Worm (Caenorhabditis elegans) whole organism, late embryonic: ENCODE data around the gene D1005.10.
A peak's percentile ranks its signal among the peaks of the same experiment; 100 is the strongest.

Experiments
- C08G9.2 ChIP-seq: sonication (generic microtip); optimal IDR thresholded peaks from 2 replicates; lab custom pipeline; 2016; ENCODE audit warnings: mild to moderate bottlenecking, missing genetic modification characterization, moderate library complexity, missing compliant biosample characterization
- C38D4.7 ChIP-seq: fragments of 200-800 bp; sonication (Bioruptor generic); optimal IDR thresholded peaks from 2 replicates; lab custom pipeline; 2018; ENCODE audit warnings: mild to moderate bottlenecking, missing genetic modification characterization, moderate library complexity, missing compliant biosample characterization
- F13H6.1 ChIP-seq: sonication (generic microtip); optimal IDR thresholded peaks from 2 replicates; lab custom pipeline; 2016; ENCODE audit warnings: missing genetic modification characterization, missing compliant biosample characterization
- K09A11.1 ChIP-seq: sonication (generic microtip); optimal IDR thresholded peaks from 2 replicates; lab custom pipeline; 2017; ENCODE audit warnings: antibody characterized with exemption, mild to moderate bottlenecking, missing genetic modification characterization, missing compliant biosample characterization; ENCODE audit not compliant: insufficient read depth
- ceh-14 ChIP-seq: sonication (generic microtip); optimal IDR thresholded peaks from 2 replicates; lab custom pipeline; 2016; ENCODE audit warnings: missing genotype, missing genetic modification characterization, missing compliant biosample characterization
- ceh-18 ChIP-seq: sonication (generic microtip); optimal IDR thresholded peaks from 2 replicates; lab custom pipeline; 2016; ENCODE audit warnings: missing genetic modification characterization, missing compliant biosample characterization
- ceh-19 ChIP-seq: fragments of 200-800 bp; sonication (Bioruptor generic); optimal IDR thresholded peaks from 2 replicates; lab custom pipeline; 2018; ENCODE audit warnings: mild to moderate bottlenecking, missing genetic modification characterization, missing compliant biosample characterization
- ceh-22 ChIP-seq: sonication (generic microtip); optimal IDR thresholded peaks from 2 replicates; lab custom pipeline; 2017; ENCODE audit warnings: missing biosample characterization, missing genetic modification characterization
- ceh-30 ChIP-seq: fragments of 150-350 bp; optimal IDR thresholded peaks from 2 replicates; lab custom pipeline; 2014; ENCODE audit warnings: missing biosample characterization, missing genetic modification characterization
- ceh-31 ChIP-seq: sonication (generic microtip); optimal IDR thresholded peaks from 2 replicates; lab custom pipeline; 2016; ENCODE audit warnings: missing genetic modification characterization, missing compliant biosample characterization
- ceh-34 ChIP-seq: sonication (generic microtip); optimal IDR thresholded peaks from 2 replicates; lab custom pipeline; 2016; ENCODE audit warnings: mild to moderate bottlenecking, missing genetic modification characterization, missing compliant biosample characterization
- ceh-48 ChIP-seq: sonication (generic microtip); optimal IDR thresholded peaks from 2 replicates; lab custom pipeline; 2016; ENCODE audit warnings: missing genetic modification characterization, inconsistent platforms, missing compliant biosample characterization
- ceh-6 ChIP-seq: fragments of 200-800 bp; sonication (Bioruptor generic); optimal IDR thresholded peaks from 2 replicates; lab custom pipeline; 2018; ENCODE audit warnings: mild to moderate bottlenecking, missing genetic modification characterization, missing compliant biosample characterization
- che-1 ChIP-seq: sonication (generic microtip); optimal IDR thresholded peaks from 2 replicates; lab custom pipeline; 2016; ENCODE audit warnings: mild to moderate bottlenecking, missing genetic modification characterization, missing compliant biosample characterization
- dmd-4 ChIP-seq: sonication (generic microtip); optimal IDR thresholded peaks from 2 replicates; lab custom pipeline; 2016; ENCODE audit warnings: borderline replicate concordance, missing genetic modification characterization, missing compliant biosample characterization
- dve-1 ChIP-seq: sonication (generic microtip); optimal IDR thresholded peaks from 2 replicates; lab custom pipeline; 2017; ENCODE audit warnings: antibody characterized with exemption, mild to moderate bottlenecking, missing genetic modification characterization, missing compliant biosample characterization
- elt-4 ChIP-seq: sonication (generic microtip); optimal IDR thresholded peaks from 2 replicates; lab custom pipeline; 2016; ENCODE audit warnings: missing genetic modification characterization, missing compliant biosample characterization
- ets-4 ChIP-seq: sonication (generic microtip); optimal IDR thresholded peaks from 2 replicates; lab custom pipeline; 2016; ENCODE audit warnings: missing genetic modification characterization, missing compliant biosample characterization
- eyg-1 ChIP-seq: sonication (generic microtip); optimal IDR thresholded peaks from 2 replicates; lab custom pipeline; 2016; ENCODE audit warnings: missing genotype, missing genetic modification characterization, missing compliant biosample characterization
- fax-1 ChIP-seq: sonication (generic microtip); optimal IDR thresholded peaks from 2 replicates; lab custom pipeline; 2016; ENCODE audit warnings: missing genotype, missing genetic modification characterization, missing compliant biosample characterization
- fkh-10 ChIP-seq: fragments of 150-350 bp; optimal IDR thresholded peaks from 2 replicates; lab custom pipeline; 2014; ENCODE audit warnings: missing biosample characterization, missing genetic modification reagents, missing genetic modification characterization
- fkh-6 ChIP-seq: sonication (generic microtip); optimal IDR thresholded peaks from 2 replicates; lab custom pipeline; 2016; ENCODE audit warnings: missing genetic modification characterization, missing compliant biosample characterization
- gmeb-2 ChIP-seq: sonication (generic microtip); optimal IDR thresholded peaks from 2 replicates; lab custom pipeline; 2016; ENCODE audit warnings: missing genetic modification characterization, inconsistent platforms, missing compliant biosample characterization
- hlh-15 ChIP-seq: sonication (generic microtip); optimal IDR thresholded peaks from 2 replicates; lab custom pipeline; 2016; ENCODE audit warnings: missing genetic modification characterization, missing compliant biosample characterization
- hlh-30 ChIP-seq: sonication (generic microtip); optimal IDR thresholded peaks from 2 replicates; lab custom pipeline; 2017; ENCODE audit warnings: antibody characterized with exemption, missing genetic modification characterization, missing compliant biosample characterization; ENCODE audit not compliant: insufficient read depth
- hlh-6 ChIP-seq: sonication (generic microtip); optimal IDR thresholded peaks from 2 replicates; lab custom pipeline; 2016; ENCODE audit warnings: missing genotype, missing genetic modification characterization, missing compliant biosample characterization
- lin-11 ChIP-seq: fragments of 200-800 bp; sonication (Bioruptor generic); optimal IDR thresholded peaks from 2 replicates; lab custom pipeline; 2018; ENCODE audit warnings: mild to moderate bottlenecking, missing genetic modification characterization, missing compliant biosample characterization
- madf-2 ChIP-seq: sonication (generic microtip); optimal IDR thresholded peaks from 2 replicates; lab custom pipeline; 2017; ENCODE audit warnings: missing genetic modification characterization, missing compliant biosample characterization
- nfya-1 ChIP-seq: sonication (generic microtip); optimal IDR thresholded peaks from 2 replicates; lab custom pipeline; 2017; ENCODE audit warnings: missing genetic modification characterization, mild to moderate bottlenecking, missing compliant biosample characterization, antibody characterized with exemption, moderate library complexity
- nhr-11 ChIP-seq: fragments of 150-350 bp; optimal IDR thresholded peaks from 2 replicates; lab custom pipeline; 2014; ENCODE audit warnings: missing biosample characterization, missing genetic modification characterization
- nhr-232 ChIP-seq: sonication (generic microtip); optimal IDR thresholded peaks from 2 replicates; lab custom pipeline; 2016; ENCODE audit warnings: missing genetic modification characterization, missing compliant biosample characterization
- odd-2 ChIP-seq: sonication (generic microtip); optimal IDR thresholded peaks from 2 replicates; lab custom pipeline; 2017; ENCODE audit warnings: antibody characterized with exemption, mild to moderate bottlenecking, missing genetic modification characterization, missing compliant biosample characterization
- pag-3 ChIP-seq: sonication (generic microtip); optimal IDR thresholded peaks from 2 replicates; lab custom pipeline; 2016; ENCODE audit warnings: missing compliant biosample characterization, missing genetic modification characterization, borderline replicate concordance
- ref-2 ChIP-seq: sonication (generic microtip); optimal IDR thresholded peaks from 2 replicates; lab custom pipeline; 2016; ENCODE audit warnings: missing genetic modification characterization, missing compliant biosample characterization
- rnt-1 ChIP-seq: sonication (generic microtip); optimal IDR thresholded peaks from 2 replicates; lab custom pipeline; 2016; ENCODE audit warnings: missing genetic modification characterization, missing compliant biosample characterization
- sox-4 ChIP-seq: sonication (generic microtip); optimal IDR thresholded peaks from 2 replicates; lab custom pipeline; 2017; ENCODE audit warnings: mild to moderate bottlenecking, missing genetic modification characterization, inconsistent platforms, missing compliant biosample characterization
- tbx-2 ChIP-seq: sonication (generic microtip); optimal IDR thresholded peaks from 2 replicates; lab custom pipeline; 2016; ENCODE audit warnings: missing genetic modification characterization, missing compliant biosample characterization
- tbx-7 ChIP-seq: sonication (generic microtip); optimal IDR thresholded peaks from 2 replicates; lab custom pipeline; 2016; ENCODE audit warnings: missing genotype, missing genetic modification characterization, missing compliant biosample characterization
- unc-42 ChIP-seq: sonication (generic microtip); optimal IDR thresholded peaks from 2 replicates; lab custom pipeline; 2016; ENCODE audit warnings: missing genotype, missing genetic modification characterization, missing compliant biosample characterization
- unc-55 ChIP-seq: sonication (generic microtip); optimal IDR thresholded peaks from 2 replicates; lab custom pipeline; 2017; ENCODE audit warnings: missing biosample characterization, missing genetic modification reagents, missing genetic modification characterization
- unc-86 ChIP-seq: sonication (generic microtip); optimal IDR thresholded peaks from 2 replicates; lab custom pipeline; 2016; ENCODE audit warnings: missing genetic modification characterization, missing compliant biosample characterization
- ztf-16 ChIP-seq: sonication (generic microtip); optimal IDR thresholded peaks from 2 replicates; lab custom pipeline; 2017; ENCODE audit warnings: missing genetic modification characterization, missing compliant biosample characterization

The D1005.10 gene

ce11 chrX:1464699-1465098 lies 21.3 kb downstream of the D1005.10 start, which contains the start of gene D1005.6:
Gene D1005.6 (minus strand): TSS chrX:1464799.
- no peak for TF ChIP-seq nhr-11 (tag; lab: Kevin White, UChicago)

ce11 chrX:1459756-1460155 lies 26.2 kb downstream of the D1005.10 start:
- TF ChIP-seq madf-2 (tag; lab: Kevin White, UChicago) (no peak), ceh-22 (tag; lab: Kevin White, UChicago) (no peak), lin-11 (no peak)
- TF ChIP-seq, all 69 proteins: peak for 0

ce11 chrX:1458793-1459192 lies 27.2 kb downstream of the D1005.10 start, which contains the start of gene D1005.2:
Gene D1005.2 (plus strand): TSS chrX:1459022.
- no peak for TF ChIP-seq odd-2
- TF ChIP-seq ztf-16 (tag; lab: Kevin White, UChicago): no peak
- no peak for TF ChIP-seq tbx-7 (tag; lab: Kevin White, UChicago)
- no peak for TF ChIP-seq hlh-30 (tag; lab: Kevin White, UChicago)
- no peak for TF ChIP-seq che-1 (tag; lab: Kevin White, UChicago)
- TF ChIP-seq tbx-2 (tag; lab: Kevin White, UChicago): no peak
- no peak for TF ChIP-seq dmd-4
- TF ChIP-seq ceh-19 (GFP tag; lab: Kevin White, UChicago): no peak
- TF ChIP-seq C38D4.7 (GFP tag; lab: Kevin White, UChicago): no peak
- no peak for TF ChIP-seq fax-1 (tag; lab: Kevin White, UChicago)
- TF ChIP-seq, all 69 proteins: peak for 0

ce11 chrX:1456350-1457080 lies 29.5 kb downstream of the D1005.10 start:
- TF ChIP-seq hlh-6 (tag; lab: Kevin White, UChicago) (no peak), elt-4 (tag; lab: Kevin White, UChicago) (no peak), gmeb-2 (tag; lab: Kevin White, UChicago) (no peak), unc-55 (peak; percentile 59), rnt-1 (tag; lab: Kevin White, UChicago) (peak; percentile 54), ceh-48 (tag; lab: Kevin White, UChicago) (no peak), madf-2 (tag; lab: Kevin White, UChicago) (no peak), ceh-18 (tag; lab: Kevin White, UChicago) (peak; percentile 42), tbx-2 (tag; lab: Kevin White, UChicago) (peak; percentile 13), dmd-4 (no peak), K09A11.1 (no peak), unc-86 (tag; lab: Kevin White, UChicago) (no peak)

- TF ChIP-seq pag-3 (tag; lab: Kevin White, UChicago): no peak
- no peak for TF ChIP-seq sox-4 (tag; lab: Kevin White, UChicago)
- TF ChIP-seq dve-1: peak; percentile 83
- peak; percentile 2 for TF ChIP-seq fkh-10
- TF ChIP-seq nfya-1 (tag; lab: Kevin White, UChicago): peak; percentile 82
- TF ChIP-seq ref-2 (tag; lab: Kevin White, UChicago): peak; percentile 79
- peak; percentile 62 for TF ChIP-seq C08G9.2
- peak; percentile 46 for TF ChIP-seq che-1 (tag; lab: Kevin White, UChicago)
- TF ChIP-seq hlh-6 (tag; lab: Kevin White, UChicago): peak; percentile 18
- TF ChIP-seq madf-2 (tag; lab: Kevin White, UChicago): peak; percentile 51
- TF ChIP-seq ceh-30 (tag; lab: Kevin White, UChicago): peak; percentile 20
- TF ChIP-seq ceh-34 (tag; lab: Kevin White, UChicago): peak; percentile 75
- TF ChIP-seq ceh-31 (tag; lab: Kevin White, UChicago): peak; percentile 83
- TF ChIP-seq rnt-1 (tag; lab: Kevin White, UChicago): peak; percentile 82
- no peak for TF ChIP-seq eyg-1 (tag; lab: Kevin White, UChicago)
- TF ChIP-seq unc-55: peak; percentile 98
- peak; percentile 82 for TF ChIP-seq ceh-18 (tag; lab: Kevin White, UChicago)
- TF ChIP-seq ceh-14 (tag; lab: Kevin White, UChicago): peak; percentile 40
- peak; percentile 67 for TF ChIP-seq ets-4 (tag; lab: Kevin White, UChicago)
- TF ChIP-seq nhr-232: peak; percentile 32
- peak; percentile 66 for TF ChIP-seq F13H6.1 (tag; lab: Kevin White, UChicago)
- TF ChIP-seq unc-86 (tag; lab: Kevin White, UChicago): no peak
- no peak for TF ChIP-seq hlh-15 (tag; lab: Kevin White, UChicago)
- TF ChIP-seq unc-42 (tag; lab: Kevin White, UChicago): peak; percentile 50
- TF ChIP-seq C38D4.7 (GFP tag; lab: Kevin White, UChicago): no peak
- TF ChIP-seq fkh-6 (tag; lab: Kevin White, UChicago): no peak
- TF ChIP-seq hlh-30 (tag; lab: Kevin White, UChicago): peak; percentile 88
- TF ChIP-seq ceh-6: no peak
These were observed 31.6 kb downstream of the D1005.10 start for ce11 chrX:1454385-1454784.
